Worm (Caenorhabditis elegans) whole organism, L4/young adult: Measurements from ENCODE around the gene cdr-2.

Source experiments
- dao-5 ChIP-seq: sonication (generic microtip); optimal IDR thresholded peaks from 2 replicates; lab custom pipeline; 2016; ENCODE audit warnings: missing genotype, missing genetic modification characterization, moderate library complexity, missing compliant biosample characterization
- him-1 ChIP-seq: sonication (generic microtip); optimal IDR thresholded peaks from 2 replicates; lab custom pipeline; 2016; ENCODE audit warnings: missing genotype, missing genetic modification reagents, missing genetic modification characterization, missing compliant biosample characterization

- no peak for TF ChIP-seq him-1
- TF ChIP-seq dao-5 = no peak
Measured at ce11 chrV:12405929-12406328, 9.6 kb downstream of the cdr-2 start, which contains the start of gene K01D12.10.
